Worm (Caenorhabditis elegans): ENCODE results near the gene K08D8.5.
"Not testable (repeated sequence)": the region's sequence is repeated elsewhere in the genome, so short reads cannot be mapped to it uniquely, and the experiment has no call there.

K08D8.5 gene

ce11 chrIV:12876558-12876957 is 35.4 kb downstream of the K08D8.5 start:
- TF ChIP-seq unc-62 (GFP tag; optimal IDR thresholded peaks at IDR 0.05) = no peak

ce11 chrIV:12875260-12875659 is 36.7 kb downstream of the K08D8.5 start, which contains the start of gene ZK896.1:
Gene ZK896.1, minus strand, starts transcription at chrIV:12875360.
- TF ChIP-seq unc-62 (GFP tag; optimal IDR thresholded peaks at IDR 0.05) = not testable (repeated sequence)

ce11 chrIV:12871445-12871947 is 40.4 kb downstream of the K08D8.5 start, which contains the start of gene clec-187:
Gene clec-187, minus strand, starts transcription at chrIV:12871495.
- no peak for TF ChIP-seq unc-62 (GFP tag; optimal IDR thresholded peaks at IDR 0.05)

- TF ChIP-seq unc-62 (GFP tag; optimal IDR thresholded peaks at IDR 0.05) = no peak
Measured at ce11 chrIV:12870315-12870714, 41.6 kb downstream of the K08D8.5 start.

- no peak for TF ChIP-seq unc-62 (GFP tag; optimal IDR thresholded peaks at IDR 0.05)
Measured at ce11 chrIV:12869812-12870211, 42.1 kb downstream of the K08D8.5 start.

- no peak for TF ChIP-seq unc-62 (GFP tag; optimal IDR thresholded peaks at IDR 0.05)
Measured at ce11 chrIV:12869383-12869782, 42.5 kb downstream of the K08D8.5 start.

ce11 chrIV:12865884-12866283 is 46.0 kb downstream of the K08D8.5 start, which contains the start of gene clec-186:
Gene clec-186, plus strand, starts transcription at chrIV:12866109.
- TF ChIP-seq unc-62 (GFP tag; optimal IDR thresholded peaks at IDR 0.05) = no peak

Data from whole organism, dauer.